Worm (Caenorhabditis elegans) whole organism, L3 larva: ENCODE data around the gene C25D7.16.

Experiments used
- R02D3.7 ChIP-seq: fragments of 150-350 bp; optimal IDR thresholded peaks from 2 replicates; lab custom pipeline; 2014; ENCODE audit warnings: missing biosample characterization, missing genetic modification characterization
- ZK546.5 ChIP-seq: sonication (generic microtip); optimal IDR thresholded peaks from 2 replicates; lab custom pipeline; 2017; ENCODE audit warnings: missing biosample characterization, missing genetic modification characterization
- aly-2 ChIP-seq: fragments of 150-350 bp; optimal IDR thresholded peaks from 2 replicates; lab custom pipeline; 2014; ENCODE audit warnings: missing biosample characterization, missing genetic modification characterization
- ama-1 ChIP-seq: fragments of 150-350 bp; optimal IDR thresholded peaks from 2 replicates; lab custom pipeline; 2018
- ceh-28 ChIP-seq: fragments of 150-350 bp; optimal IDR thresholded peaks from 2 replicates; lab custom pipeline; 2014; ENCODE audit warnings: missing biosample characterization, missing genetic modification reagents, missing genetic modification characterization
- ceh-82 ChIP-seq: fragments of 150-350 bp; optimal IDR thresholded peaks from 2 replicates; lab custom pipeline; 2014; ENCODE audit warnings: missing biosample characterization, missing genetic modification characterization
- ceh-9 ChIP-seq: sonication (generic microtip); optimal IDR thresholded peaks from 2 replicates; lab custom pipeline; 2018; ENCODE audit warnings: missing biosample characterization, missing genetic modification characterization
- egl-27 ChIP-seq: sonication (generic microtip); optimal IDR thresholded peaks from 4 replicates; lab custom pipeline; 2017; ENCODE audit warnings: missing biosample characterization, missing genetic modification reagents, missing genetic modification characterization
- egl-5 ChIP-seq: fragments of 150-350 bp; optimal IDR thresholded peaks from 2 replicates; lab custom pipeline; 2017; ENCODE audit warnings: missing biosample characterization, missing genetic modification reagents, missing genetic modification characterization, inconsistent platforms
- elt-1 ChIP-seq: fragments of 150-350 bp; optimal IDR thresholded peaks from 2 replicates; lab custom pipeline; 2014; ENCODE audit warnings: missing biosample characterization, missing genetic modification characterization
- elt-2 ChIP-seq: sonication (generic microtip); optimal IDR thresholded peaks from 2 replicates; lab custom pipeline; 2016; ENCODE audit warnings: missing genetic modification reagents, mild to moderate bottlenecking, missing genetic modification characterization, missing compliant biosample characterization
- eor-1 ChIP-seq, 2 experiments: fragments of 150-350 bp; optimal IDR thresholded peaks; 2 replicates each; lab custom pipeline; 2014 to 2018; ENCODE audit warnings: missing biosample characterization in 2 of 2, missing genetic modification characterization in 2 of 2
- fkh-10 ChIP-seq: sonication (generic microtip); optimal IDR thresholded peaks from 2 replicates; lab custom pipeline; 2017; ENCODE audit warnings: missing biosample characterization, missing genetic modification reagents, missing genetic modification characterization
- fkh-2 ChIP-seq: fragments of 150-350 bp; optimal IDR thresholded peaks from 2 replicates; lab custom pipeline; 2014; ENCODE audit warnings: missing biosample characterization, missing genetic modification reagents, missing genetic modification characterization
- fos-1 ChIP-seq: fragments of 150-350 bp; optimal IDR thresholded peaks from 2 replicates; lab custom pipeline; 2014; ENCODE audit warnings: missing biosample characterization, missing genetic modification characterization
- hmg-11 ChIP-seq: sonication (generic microtip); optimal IDR thresholded peaks from 2 replicates; lab custom pipeline; 2016; ENCODE audit warnings: missing genetic modification characterization, missing compliant biosample characterization
- jun-1 ChIP-seq: fragments of 150-350 bp; optimal IDR thresholded peaks from 2 replicates; lab custom pipeline; 2014; ENCODE audit warnings: missing biosample characterization, missing genetic modification reagents, missing genetic modification characterization
- lin-15B ChIP-seq: fragments of 150-350 bp; optimal IDR thresholded peaks from 2 replicates; lab custom pipeline; 2014; ENCODE audit warnings: missing biosample characterization, missing genetic modification characterization
- lin-39 ChIP-seq: fragments of 150-350 bp; optimal IDR thresholded peaks from 2 replicates; lab custom pipeline; 2018; ENCODE audit warnings: missing biosample characterization, missing genetic modification reagents, missing genetic modification characterization
- lsy-12 ChIP-seq: sonication (generic microtip); optimal IDR thresholded peaks from 2 replicates; lab custom pipeline; 2016; ENCODE audit warnings: mild to moderate bottlenecking, missing genetic modification characterization, missing compliant biosample characterization
- mdl-1 ChIP-seq: fragments of 150-350 bp; optimal IDR thresholded peaks from 2 replicates; lab custom pipeline; 2014; ENCODE audit warnings: missing biosample characterization, missing genetic modification characterization
- mml-1 ChIP-seq: fragments of 150-350 bp; sonication (generic microtip); optimal IDR thresholded peaks from 3 replicates; lab custom pipeline; 2014; ENCODE audit warnings: missing biosample characterization, missing genetic modification characterization
- nfya-1 ChIP-seq: sonication (generic microtip); optimal IDR thresholded peaks from 2 replicates; lab custom pipeline; 2017; ENCODE audit warnings: missing genetic modification characterization, mild to moderate bottlenecking, missing compliant biosample characterization, antibody characterized with exemption, moderate library complexity; ENCODE audit not compliant: insufficient read depth
- nhr-11 ChIP-seq: fragments of 150-350 bp; optimal IDR thresholded peaks from 2 replicates; lab custom pipeline; 2014; ENCODE audit warnings: missing biosample characterization, missing genetic modification characterization
- nhr-12 ChIP-seq: fragments of 150-350 bp; optimal IDR thresholded peaks from 2 replicates; lab custom pipeline; 2014; ENCODE audit warnings: missing biosample characterization, missing genetic modification characterization
- nhr-23 ChIP-seq: fragments of 150-350 bp; optimal IDR thresholded peaks from 2 replicates; lab custom pipeline; 2014; ENCODE audit warnings: missing biosample characterization, missing genetic modification reagents, missing genetic modification characterization
- nhr-237 ChIP-seq: fragments of 150-350 bp; optimal IDR thresholded peaks from 2 replicates; lab custom pipeline; 2014; ENCODE audit warnings: missing biosample characterization, missing genetic modification characterization
- nhr-25 ChIP-seq: sonication (generic microtip); optimal IDR thresholded peaks from 2 replicates; lab custom pipeline; 2017; ENCODE audit warnings: missing biosample characterization, missing genetic modification characterization
- nhr-28 ChIP-seq: fragments of 150-350 bp; optimal IDR thresholded peaks from 2 replicates; lab custom pipeline; 2014; ENCODE audit warnings: missing biosample characterization, missing genetic modification characterization
- nhr-43 ChIP-seq: sonication (generic microtip); optimal IDR thresholded peaks from 2 replicates; lab custom pipeline; 2016; ENCODE audit warnings: mild to moderate bottlenecking, missing genetic modification characterization, missing compliant biosample characterization; ENCODE audit not compliant: poor library complexity, severe bottlenecking
- nhr-67 ChIP-seq: fragments of 150-350 bp; optimal IDR thresholded peaks from 2 replicates; lab custom pipeline; 2014; ENCODE audit warnings: missing biosample characterization, missing genetic modification characterization
- pha-4 ChIP-seq: fragments of 150-350 bp; optimal IDR thresholded peaks from 2 replicates; lab custom pipeline; 2014; ENCODE audit warnings: missing biosample characterization, missing genetic modification reagents, missing genetic modification characterization
- skn-1 ChIP-seq: fragments of 150-350 bp; optimal IDR thresholded peaks from 2 replicates; lab custom pipeline; 2014; ENCODE audit warnings: missing biosample characterization, missing genetic modification characterization
- snpc-4 ChIP-seq: fragments of 150-350 bp; optimal IDR thresholded peaks from 2 replicates; lab custom pipeline; 2014; ENCODE audit warnings: missing biosample characterization, missing genetic modification characterization
- tbx-2 ChIP-seq: sonication (generic microtip); optimal IDR thresholded peaks from 2 replicates; lab custom pipeline; 2016; ENCODE audit warnings: mild to moderate bottlenecking, missing genetic modification characterization, missing compliant biosample characterization
- unc-39 ChIP-seq: sonication (generic microtip); optimal IDR thresholded peaks from 4 replicates; lab custom pipeline; 2017; ENCODE audit warnings: missing biosample characterization, missing genetic modification characterization
- unc-62 ChIP-seq: fragments of 150-350 bp; sonication (generic microtip); optimal IDR thresholded peaks from 4 replicates; lab custom pipeline; 2014; ENCODE audit warnings: missing biosample characterization, missing genetic modification reagents, missing genetic modification characterization
- zag-1 ChIP-seq: fragments of 150-350 bp; optimal IDR thresholded peaks from 2 replicates; lab custom pipeline; 2014; ENCODE audit warnings: missing biosample characterization, missing genetic modification characterization
- ztf-11 ChIP-seq: fragments of 150-350 bp; optimal IDR thresholded peaks from 2 replicates; lab custom pipeline; 2014; ENCODE audit warnings: missing biosample characterization, missing genetic modification characterization

Gene C25D7.16

DNA sequence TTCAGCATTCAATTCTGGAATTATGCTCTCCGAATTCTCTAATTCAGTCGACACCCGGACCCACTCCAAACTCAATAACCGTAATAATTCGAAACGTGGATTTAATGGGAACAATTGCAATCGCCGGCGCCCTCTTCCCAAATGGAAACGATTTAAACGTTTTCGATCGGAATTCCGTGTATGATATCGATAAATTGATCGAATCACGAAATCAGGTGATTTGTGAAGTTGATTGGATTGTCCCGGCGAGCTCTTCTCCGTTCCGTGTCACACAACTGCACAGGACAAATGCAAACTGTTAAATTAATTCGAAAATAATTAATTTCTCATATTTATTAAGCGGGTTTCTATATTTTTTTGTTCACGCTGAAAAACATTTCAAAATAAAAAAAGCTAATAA, at the start of gene C25D7.16:
Gene C25D7.16, plus strand, starts transcription at position 301 of the 400 bp plus-strand sequence.
- TF ChIP-seq nhr-12 = no peak
- TF ChIP-seq egl-5 (tag; lab: Kevin White, UChicago) = no peak
- TF ChIP-seq unc-62 (GFP tag; lab: Kevin White, UChicago) = no peak
- no peak for TF ChIP-seq egl-27
- no peak for TF ChIP-seq ceh-82 (tag; lab: Kevin White, UChicago)
- no peak for TF ChIP-seq skn-1 (tag; lab: Kevin White, UChicago)
- no peak for TF ChIP-seq nhr-237 (tag; lab: Kevin White, UChicago)
- no peak for TF ChIP-seq nhr-43 (tag; lab: Kevin White, UChicago)
- TF ChIP-seq nhr-11 = no peak
- no peak for TF ChIP-seq jun-1 (tag; lab: Kevin White, UChicago)
- TF ChIP-seq eor-1 (tag; optimal IDR thresholded peaks at IDR 0.05; lab: Kevin White, UChicago) = no peak
- TF ChIP-seq mdl-1 (tag; lab: Kevin White, UChicago) = no peak
- TF ChIP-seq unc-39 = no peak
- no peak for TF ChIP-seq nfya-1
- TF ChIP-seq nhr-28 (tag; lab: Kevin White, UChicago) = no peak
- TF ChIP-seq snpc-4 (tag; lab: Kevin White, UChicago) = no peak

- TF ChIP-seq fos-1 (tag; lab: Kevin White, UChicago) = no peak
- no peak for TF ChIP-seq aly-2 (tag; lab: Kevin White, UChicago)
- no peak for TF ChIP-seq hmg-11
- TF ChIP-seq nhr-11 = no peak
- no peak for TF ChIP-seq ceh-82 (tag; lab: Kevin White, UChicago)
- no peak for TF ChIP-seq elt-1
- no peak for TF ChIP-seq mml-1
- no peak for TF ChIP-seq nhr-12
- TF ChIP-seq nfya-1 = no peak
- TF ChIP-seq jun-1 (tag; lab: Kevin White, UChicago) = no peak
These were observed 44.4 kb upstream of the C25D7.16 start, which contains the start of gene nmr-2 for ce11 chrV:15011560-15011959. Gene nmr-2 (minus strand): TSS chrV:15011660.

ce11 chrV:15012542-15013301, 43.3 kb upstream of the C25D7.16 start:
- TF ChIP-seq ZK546.5 (tag; lab: Kevin White, UChicago) (no peak), zag-1 (no peak), lin-39 (tag; lab: Kevin White, UChicago) (no peak), unc-62 (GFP tag; lab: Kevin White, UChicago) (no peak), mdl-1 (tag; lab: Kevin White, UChicago) (no peak), egl-27 (no peak), R02D3.7 (tag; lab: Kevin White, UChicago) (no peak), fkh-2 (tag; lab: Kevin White, UChicago) (no peak), nhr-12 (no peak), ama-1 (lab: Kevin White, UChicago) (peak; percentile 22), hmg-11 (no peak), elt-2 (tag; lab: Kevin White, UChicago) (peak; percentile 30), elt-1 (peak; percentile 49), ceh-82 (tag; lab: Kevin White, UChicago) (no peak), ceh-28 (tag; lab: Kevin White, UChicago) (no peak), lin-15B (tag; lab: Kevin White, UChicago) (no peak), pha-4 (tag; lab: Kevin White, UChicago) (no peak), nhr-237 (tag; lab: Kevin White, UChicago) (no peak), nfya-1 (peak; percentile 10), nhr-67 (tag; lab: Kevin White, UChicago) (no peak)

DNA sequence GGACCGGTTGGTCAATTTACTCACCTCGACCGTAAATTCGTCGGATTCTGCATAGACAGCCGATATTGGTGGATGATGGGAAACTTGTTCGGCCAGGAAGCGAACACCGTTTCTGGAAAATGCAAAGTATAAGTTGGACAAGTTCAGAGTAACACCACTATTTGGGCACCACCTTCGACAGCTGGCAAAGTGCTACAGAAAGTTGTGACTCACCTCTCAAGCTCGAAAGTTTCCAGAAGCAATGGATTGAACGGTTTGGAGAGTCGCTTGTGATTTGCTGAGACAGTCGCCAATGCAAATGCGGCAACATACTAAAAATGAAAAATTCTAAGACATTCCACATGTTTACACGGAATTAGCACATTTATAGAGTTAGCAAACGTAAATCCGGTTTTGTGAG, 42.6 kb upstream of the C25D7.16 start:
- TF ChIP-seq ceh-9 (no peak), egl-27 (no peak), tbx-2 (tag; lab: Kevin White, UChicago) (no peak), ztf-11 (tag; lab: Kevin White, UChicago) (no peak), lsy-12 (tag; lab: Kevin White, UChicago) (no peak), nhr-11 (no peak), unc-39 (no peak), fkh-2 (tag; lab: Kevin White, UChicago) (no peak), nhr-28 (tag; lab: Kevin White, UChicago) (no peak), mdl-1 (tag; lab: Kevin White, UChicago) (no peak), fkh-10 (no peak), ceh-28 (tag; lab: Kevin White, UChicago) (no peak), ceh-82 (tag; lab: Kevin White, UChicago) (no peak), aly-2 (tag; lab: Kevin White, UChicago) (no peak), nhr-12 (no peak), fos-1 (tag; lab: Kevin White, UChicago) (no peak), nhr-23 (tag; lab: Kevin White, UChicago) (no peak), pha-4 (tag; lab: Kevin White, UChicago) (no peak), nhr-25 (no peak)
- TF ChIP-seq, all 47 proteins: peak for 0
